Worm (Caenorhabditis elegans) whole organism, L1 larva: ENCODE measurements around the gene srd-8.

Source experiments
- C16A3.4 ChIP-seq: fragments of 150-350 bp; optimal IDR thresholded peaks from 2 replicates; lab custom pipeline; 2014; ENCODE audit warnings: missing biosample characterization, missing genetic modification characterization
- C34B4.2 ChIP-seq: sonication (generic microtip); optimal IDR thresholded peaks from 2 replicates; lab custom pipeline; 2017; ENCODE audit warnings: mild to moderate bottlenecking, missing genetic modification characterization, missing compliant biosample characterization
- F16B12.6 ChIP-seq: fragments of 150-350 bp; optimal IDR thresholded peaks from 2 replicates; lab custom pipeline; 2014; ENCODE audit warnings: missing biosample characterization, missing genetic modification characterization
- Y116A8C.19 ChIP-seq: sonication (generic microtip); optimal IDR thresholded peaks from 2 replicates; lab custom pipeline; 2016; ENCODE audit warnings: missing compliant biosample characterization, missing genetic modification characterization, borderline replicate concordance
- alr-1 ChIP-seq: fragments of 200-800 bp; sonication (Bioruptor generic); optimal IDR thresholded peaks from 2 replicates; lab custom pipeline; 2018; ENCODE audit warnings: borderline replicate concordance, mild to moderate bottlenecking, missing genetic modification characterization, missing compliant biosample characterization
- aly-2 ChIP-seq: fragments of 150-350 bp; optimal IDR thresholded peaks from 2 replicates; lab custom pipeline; 2014; ENCODE audit warnings: missing biosample characterization, missing genetic modification characterization
- ama-1 ChIP-seq: fragments of 150-350 bp; optimal IDR thresholded peaks from 2 replicates; lab custom pipeline; 2014
- blmp-1 ChIP-seq: fragments of 150-350 bp; optimal IDR thresholded peaks from 2 replicates; lab custom pipeline; 2014; ENCODE audit warnings: missing biosample characterization, missing genetic modification characterization
- ceh-8 ChIP-seq: fragments of 200-800 bp; sonication (Bioruptor generic); optimal IDR thresholded peaks from 2 replicates; lab custom pipeline; 2018; ENCODE audit warnings: mild to moderate bottlenecking, missing genetic modification characterization, moderate library complexity, missing compliant biosample characterization
- ceh-82 ChIP-seq, 3 experiments: fragments of 150-350 bp in 1 of 3; sonication (generic microtip) in 2 of 3; optimal IDR thresholded peaks; 2 replicates each; lab custom pipeline; 2014 to 2017; ENCODE audit warnings: missing biosample characterization in 3 of 3, missing genetic modification characterization in 3 of 3
- ces-1 ChIP-seq: fragments of 150-350 bp; optimal IDR thresholded peaks from 2 replicates; lab custom pipeline; 2014; ENCODE audit warnings: missing biosample characterization, missing genetic modification reagents, missing genetic modification characterization
- dpl-1 ChIP-seq, 3 experiments: fragments of 150-350 bp in 2 of 3; sonication (generic microtip) in 1 of 3; optimal IDR thresholded peaks; 2 replicates each; lab custom pipeline; 2014 to 2017; ENCODE audit warnings: missing biosample characterization in 3 of 3, missing genetic modification characterization in 3 of 3, missing genetic modification reagents in 3 of 3
- dsc-1 ChIP-seq: sonication (generic microtip); optimal IDR thresholded peaks from 2 replicates; lab custom pipeline; 2016; ENCODE audit warnings: mild to moderate bottlenecking, missing genetic modification characterization, missing compliant biosample characterization
- efl-1 ChIP-seq, 4 experiments: fragments of 150-350 bp; optimal IDR thresholded peaks in 3 of 4; peaks in 1 of 4; 1 replicate in 1 of 4; 2 replicates in 3 of 4; lab custom pipeline; 2014; ENCODE audit warnings: missing biosample characterization in 2 of 4, missing genetic modification characterization in 2 of 4, missing genetic modification reagents in 2 of 4
- efl-3 ChIP-seq: fragments of 200-800 bp; sonication (Bioruptor generic); optimal IDR thresholded peaks from 2 replicates; lab custom pipeline; 2018; ENCODE audit warnings: mild to moderate bottlenecking, missing genetic modification characterization, missing compliant biosample characterization
- elt-2 ChIP-seq: sonication (generic microtip); optimal IDR thresholded peaks from 2 replicates; lab custom pipeline; 2016; ENCODE audit warnings: missing genetic modification characterization, mild to moderate bottlenecking, inconsistent platforms, missing compliant biosample characterization, missing genetic modification reagents
- elt-3 ChIP-seq, 6 experiments: fragments of 150-350 bp in 1 of 6; sonication (generic microtip); optimal IDR thresholded peaks; 2 replicates each; lab custom pipeline; 2017 to 2018; ENCODE audit warnings: missing biosample characterization in 6 of 6, missing genetic modification characterization in 6 of 6, inconsistent platforms in 1 of 6
- fkh-10 ChIP-seq: sonication (generic microtip); optimal IDR thresholded peaks from 2 replicates; lab custom pipeline; 2017; ENCODE audit warnings: missing biosample characterization, missing genetic modification reagents, missing genetic modification characterization
- fkh-4 ChIP-seq: sonication (generic microtip); optimal IDR thresholded peaks from 2 replicates; lab custom pipeline; 2016; ENCODE audit warnings: missing compliant biosample characterization, missing genetic modification characterization, borderline replicate concordance
- grh-1 ChIP-seq: fragments of 200-800 bp; sonication (Bioruptor generic); IDR thresholded peaks from 2 replicates; pipeline ENCODE4 v1.3.6; 2022; ENCODE audit warnings: missing genetic modification reagents, missing genetic modification characterization, missing compliant biosample characterization
- hlh-17 ChIP-seq: fragments of 200-800 bp; sonication (Bioruptor generic); optimal IDR thresholded peaks from 2 replicates; lab custom pipeline; 2018; ENCODE audit warnings: missing genetic modification characterization, mild to moderate bottlenecking, missing compliant biosample characterization, moderate library complexity, borderline replicate concordance
- irx-1 ChIP-seq: sonication (generic microtip); optimal IDR thresholded peaks from 2 replicates; lab custom pipeline; 2016; ENCODE audit warnings: missing genetic modification characterization, missing compliant biosample characterization
- isw-1 ChIP-seq: fragments of 200-800 bp; sonication (Bioruptor generic); IDR thresholded peaks from 2 replicates; pipeline ENCODE4 v1.3.6; 2022; ENCODE audit warnings: missing genetic modification characterization, missing compliant biosample characterization
- jun-1 ChIP-seq: fragments of 150-350 bp; optimal IDR thresholded peaks from 2 replicates; lab custom pipeline; 2014; ENCODE audit warnings: missing biosample characterization, missing genetic modification reagents, missing genetic modification characterization
- lin-13 ChIP-seq: fragments of 150-350 bp; optimal IDR thresholded peaks from 2 replicates; lab custom pipeline; 2014; ENCODE audit warnings: missing biosample characterization, missing genetic modification reagents, missing genetic modification characterization
- lin-14 ChIP-seq: fragments of 200-800 bp; sonication (Bioruptor generic); optimal IDR thresholded peaks from 2 replicates; lab custom pipeline; 2018; ENCODE audit warnings: mild to moderate bottlenecking, missing genetic modification characterization, moderate library complexity, missing compliant biosample characterization
- lin-35 ChIP-seq, 2 experiments: fragments of 150-350 bp; optimal IDR thresholded peaks; 2 replicates each; lab custom pipeline; 2014; ENCODE audit warnings: missing biosample characterization in 2 of 2, missing genetic modification characterization in 2 of 2, missing genetic modification reagents in 2 of 2
- lir-3 ChIP-seq: sonication (generic microtip); optimal IDR thresholded peaks from 2 replicates; lab custom pipeline; 2016; ENCODE audit warnings: mild to moderate bottlenecking, missing genetic modification characterization, moderate library complexity, missing compliant biosample characterization; ENCODE audit not compliant: poor library complexity
- mab-9 ChIP-seq: fragments of 200-800 bp; sonication (Bioruptor generic); IDR thresholded peaks from 2 replicates; pipeline ENCODE4 v1.3.6; 2022; ENCODE audit warnings: missing genetic modification reagents, missing genetic modification characterization, missing compliant biosample characterization
- mdl-1 ChIP-seq, 2 experiments: fragments of 150-350 bp; optimal IDR thresholded peaks; 2 replicates each; lab custom pipeline; 2014 to 2017; ENCODE audit warnings: missing biosample characterization in 2 of 2, missing genetic modification characterization in 2 of 2, inconsistent platforms in 1 of 2
- mef-2 ChIP-seq: fragments of 150-350 bp; optimal IDR thresholded peaks from 2 replicates; lab custom pipeline; 2014; ENCODE audit warnings: missing biosample characterization, missing genetic modification characterization
- nhr-12 ChIP-seq: sonication (generic microtip); optimal IDR thresholded peaks from 2 replicates; lab custom pipeline; 2017; ENCODE audit warnings: missing biosample characterization, missing genetic modification characterization
- nhr-19 ChIP-seq: fragments of 200-800 bp; sonication (Bioruptor generic); conservative IDR thresholded peaks from 2 replicates; pipeline ENCODE4 v1.3.6; 2022; ENCODE audit warnings: missing genetic modification characterization, missing compliant biosample characterization
- nhr-237 ChIP-seq: fragments of 150-350 bp; optimal IDR thresholded peaks from 2 replicates; lab custom pipeline; 2014; ENCODE audit warnings: missing biosample characterization, missing genetic modification characterization
- nhr-47 ChIP-seq: sonication (generic microtip); optimal IDR thresholded peaks from 2 replicates; lab custom pipeline; 2016; ENCODE audit warnings: mild to moderate bottlenecking, missing genetic modification characterization, moderate library complexity, missing compliant biosample characterization
- nhr-76 ChIP-seq: sonication (generic microtip); optimal IDR thresholded peaks from 2 replicates; lab custom pipeline; 2017; ENCODE audit warnings: missing biosample characterization, missing genetic modification characterization
- nhr-77 ChIP-seq: fragments of 150-350 bp; optimal IDR thresholded peaks from 2 replicates; lab custom pipeline; 2014; ENCODE audit warnings: missing biosample characterization, missing genetic modification characterization
- nhr-84 ChIP-seq: sonication (generic microtip); optimal IDR thresholded peaks from 2 replicates; lab custom pipeline; 2017; ENCODE audit warnings: missing biosample characterization, missing genetic modification characterization
- nhr-85 ChIP-seq: sonication (generic microtip); peaks from one replicate; lab custom pipeline; 2016; ENCODE audit warnings: missing genetic modification characterization, inconsistent platforms, missing compliant biosample characterization
- nhr-90 ChIP-seq: sonication (generic microtip); optimal IDR thresholded peaks from 2 replicates; lab custom pipeline; 2016; ENCODE audit warnings: mild to moderate bottlenecking, missing genetic modification characterization, missing compliant biosample characterization; ENCODE audit not compliant: poor library complexity
- pag-3 ChIP-seq: sonication (generic microtip); optimal IDR thresholded peaks from 2 replicates; lab custom pipeline; 2017; ENCODE audit warnings: missing genetic modification characterization, mild to moderate bottlenecking, missing compliant biosample characterization, antibody characterized with exemption, borderline replicate concordance; ENCODE audit not compliant: insufficient read depth
- rnt-1 ChIP-seq: sonication (generic microtip); optimal IDR thresholded peaks from 2 replicates; lab custom pipeline; 2016; ENCODE audit warnings: mild to moderate bottlenecking, missing genetic modification characterization, moderate library complexity, missing compliant biosample characterization
- snpc-4 ChIP-seq: fragments of 150-350 bp; optimal IDR thresholded peaks from 2 replicates; lab custom pipeline; 2014; ENCODE audit warnings: missing biosample characterization, missing genetic modification characterization
- sox-4 ChIP-seq: sonication (generic microtip); optimal IDR thresholded peaks from 2 replicates; lab custom pipeline; 2016; ENCODE audit warnings: missing genetic modification characterization, missing compliant biosample characterization
- sptf-1 ChIP-seq: fragments of 150-350 bp; optimal IDR thresholded peaks from 2 replicates; lab custom pipeline; 2014; ENCODE audit warnings: missing biosample characterization, missing genetic modification characterization
- sup-37 ChIP-seq: fragments of 200-800 bp; sonication (Bioruptor generic); optimal IDR thresholded peaks from 2 replicates; lab custom pipeline; 2018; ENCODE audit warnings: mild to moderate bottlenecking, missing genetic modification characterization, missing compliant biosample characterization
- swsn-7 ChIP-seq: sonication (generic microtip); optimal IDR thresholded peaks from 2 replicates; lab custom pipeline; 2016; ENCODE audit warnings: missing genetic modification characterization, missing compliant biosample characterization
- tbx-2 ChIP-seq: sonication (generic microtip); optimal IDR thresholded peaks from 2 replicates; lab custom pipeline; 2016; ENCODE audit warnings: missing genetic modification characterization, missing compliant biosample characterization
- unc-30 ChIP-seq: sonication (generic microtip); optimal IDR thresholded peaks from 2 replicates; lab custom pipeline; 2017; ENCODE audit warnings: missing biosample characterization, missing genetic modification characterization
- unc-98 ChIP-seq: fragments of 200-800 bp; sonication (Bioruptor generic); IDR thresholded peaks from 2 replicates; pipeline ENCODE4 v1.3.6; 2022; ENCODE audit warnings: missing genetic modification characterization, missing compliant biosample characterization
- vab-15 ChIP-seq: sonication (generic microtip); optimal IDR thresholded peaks from 2 replicates; lab custom pipeline; 2017; ENCODE audit warnings: missing genotype, mild to moderate bottlenecking, missing genetic modification characterization, missing compliant biosample characterization
- ztf-11 ChIP-seq, 2 experiments: sonication (generic microtip); optimal IDR thresholded peaks; 2 replicates each; lab custom pipeline; 2016 to 2017; ENCODE audit warnings: missing genetic modification characterization in 2 of 2, missing biosample characterization in 1 of 2, missing compliant biosample characterization in 1 of 2

Gene srd-8

ce11 chrIV:5655966-5656389 lies 10.6 kb upstream of the srd-8 start:
- peak; percentile 73 to 84 for TF ChIP-seq lin-35 (GFP tag; optimal IDR thresholded peaks at IDR 0.05; lab: Kevin White, UChicago)
- no peak for TF ChIP-seq C34B4.2 (tag; lab: Kevin White, UChicago)
- TF ChIP-seq efl-1 (optimal IDR thresholded peaks at IDR 0.05; lab: Kevin White, UChicago): peak; percentile 30 to 70
- peak; percentile 74 to 98 for TF ChIP-seq efl-1 (GFP tag; optimal IDR thresholded peaks at IDR 0.05 in 1 of 2; lab: Kevin White, UChicago)
- no peak for TF ChIP-seq F16B12.6
- TF ChIP-seq ces-1 (GFP tag; lab: Kevin White, UChicago): no peak
- TF ChIP-seq nhr-77 (tag; lab: Kevin White, UChicago): peak; percentile 51
- TF ChIP-seq sup-37: no peak
- TF ChIP-seq aly-2 (tag; lab: Kevin White, UChicago): no peak
- no peak for TF ChIP-seq isw-1 (GFP tag; lab: Robert Waterston, UW)
- TF ChIP-seq unc-98: no peak
- TF ChIP-seq lin-14 (GFP tag; lab: Kevin White, UChicago): peak; percentile 84
- TF ChIP-seq elt-3 (tag; optimal IDR thresholded peaks at IDR 0.05; lab: Kevin White, UChicago): peak in 2 of 6 experiments; percentile 81 to 82
- peak; percentile 41 for TF ChIP-seq C16A3.4 (tag; lab: Kevin White, UChicago)
- no peak for TF ChIP-seq pag-3 (tag; lab: Kevin White, UChicago)
- peak; percentile 34 for TF ChIP-seq nhr-47 (tag; lab: Kevin White, UChicago)
- TF ChIP-seq fkh-10 (GFP tag; lab: Kevin White, UChicago): no peak
- TF ChIP-seq blmp-1 (tag; lab: Kevin White, UChicago): peak; percentile 59
- TF ChIP-seq dsc-1: no peak
- TF ChIP-seq sptf-1 (tag; lab: Kevin White, UChicago): no peak
- no peak for TF ChIP-seq unc-30 (tag; lab: Kevin White, UChicago)
- no peak for TF ChIP-seq fkh-4
- TF ChIP-seq hlh-17 (GFP tag; lab: Kevin White, UChicago): no peak
- peak in 1 of 2 experiments; percentile 4 for TF ChIP-seq mdl-1 (tag; optimal IDR thresholded peaks at IDR 0.05; lab: Kevin White, UChicago)
- no peak for TF ChIP-seq mab-9 (GFP tag; lab: Robert Waterston, UW)
- TF ChIP-seq ztf-11 (tag; optimal IDR thresholded peaks at IDR 0.05; lab: Kevin White, UChicago): no peak
- TF ChIP-seq irx-1: peak; percentile 26
- no peak for TF ChIP-seq elt-2 (tag; lab: Kevin White, UChicago)
- no peak for TF ChIP-seq mef-2 (tag; lab: Kevin White, UChicago)
- TF ChIP-seq nhr-237 (tag; lab: Kevin White, UChicago): peak; percentile 82
- no peak for TF ChIP-seq ama-1 (lab: Kevin White, UChicago)
- peak; percentile 48; the same call in 1 of the 2 replicates for TF ChIP-seq grh-1
- TF ChIP-seq Y116A8C.19 (tag; lab: Kevin White, UChicago): no peak
- TF ChIP-seq lin-13 (GFP tag; lab: Kevin White, UChicago): peak; percentile 47
- TF ChIP-seq nhr-90 (tag; lab: Kevin White, UChicago): peak; percentile 62
- no peak for TF ChIP-seq nhr-12
- no peak for TF ChIP-seq nhr-84 (tag; lab: Kevin White, UChicago)
- TF ChIP-seq nhr-85: peak; percentile 95
- no peak for TF ChIP-seq ceh-8 (GFP tag; lab: Kevin White, UChicago)
- TF ChIP-seq rnt-1 (tag; lab: Kevin White, UChicago): peak; percentile 31
- no peak for TF ChIP-seq snpc-4 (tag; lab: Kevin White, UChicago)
- peak; percentile 60 for TF ChIP-seq nhr-19 (GFP tag; lab: Robert Waterston, UW)
- TF ChIP-seq tbx-2 (tag; lab: Kevin White, UChicago): peak; percentile 45
- TF ChIP-seq lir-3 (tag; lab: Kevin White, UChicago): no peak
- no peak for TF ChIP-seq vab-15 (tag; lab: Kevin White, UChicago)
- TF ChIP-seq ceh-82 (tag; optimal IDR thresholded peaks at IDR 0.05; lab: Kevin White, UChicago): peak in 2 of 3 experiments; percentile 37 to 54
- no peak for TF ChIP-seq nhr-76
- TF ChIP-seq efl-3 (GFP tag; lab: Kevin White, UChicago): no peak
- TF ChIP-seq sox-4 (tag; lab: Kevin White, UChicago): no peak
- peak; percentile 60 to 78 (median 75) for TF ChIP-seq dpl-1 (GFP tag; optimal IDR thresholded peaks at IDR 0.05; lab: Kevin White, UChicago)
- TF ChIP-seq alr-1 (tag; lab: Kevin White, UChicago): no peak
- TF ChIP-seq swsn-7 (tag; lab: Kevin White, UChicago): peak; percentile 32
- peak; percentile 55 for TF ChIP-seq jun-1 (tag; lab: Kevin White, UChicago)
